Fruit fly (Drosophila melanogaster) whole organism, embryonic: ENCODE data around the gene scu.
A peak's percentile ranks its signal among the peaks of the same experiment; 100 is the strongest.

ENCODE experiments used
- Atf3 ChIP-seq: fragments of 200-800 bp; sonication (Bioruptor generic); optimal IDR thresholded peaks from 3 replicates; lab custom pipeline; 2016; ENCODE audit warnings: missing biosample characterization, missing genetic modification characterization
- BtbVII ChIP-seq: fragments of 200-800 bp; sonication (Bioruptor generic); optimal IDR thresholded peaks from 3 replicates; lab custom pipeline; 2017; ENCODE audit warnings: missing biosample characterization, mild to moderate bottlenecking, missing genetic modification characterization
- CG10543 ChIP-seq: fragments of 200-800 bp; sonication (Bioruptor generic); optimal IDR thresholded peaks from 3 replicates; lab custom pipeline; 2017; ENCODE audit warnings: missing biosample characterization, mild to moderate bottlenecking, missing genetic modification characterization, moderate library complexity
- CG11560 ChIP-seq: fragments of 200-800 bp; sonication (Bioruptor generic); IDR thresholded peaks from 3 replicates; pipeline ENCODE4 v1.3.6; 2022; ENCODE audit warnings: missing biosample characterization, missing genetic modification characterization
- CG12071 ChIP-seq: fragments of 200-800 bp; sonication (Bioruptor generic); optimal IDR thresholded peaks from 3 replicates; lab custom pipeline; 2018; ENCODE audit warnings: missing biosample characterization, mild to moderate bottlenecking, missing genetic modification characterization
- CG12219 ChIP-seq: fragments of 200-800 bp; sonication (Bioruptor generic); optimal IDR thresholded peaks from 3 replicates; lab custom pipeline; 2018; ENCODE audit warnings: missing biosample characterization, mild to moderate bottlenecking, missing genetic modification characterization
- CG15011 ChIP-seq: fragments of 200-800 bp; sonication (Bioruptor generic); optimal IDR thresholded peaks from 3 replicates; lab custom pipeline; 2018; ENCODE audit warnings: missing biosample characterization, mild to moderate bottlenecking, missing genetic modification characterization
- CG15601 ChIP-seq: fragments of 200-800 bp; sonication (Bioruptor generic); optimal IDR thresholded peaks from 3 replicates; lab custom pipeline; 2019; ENCODE audit warnings: missing biosample characterization, mild to moderate bottlenecking, missing genetic modification characterization, moderate library complexity
- CG1602 ChIP-seq: fragments of 200-800 bp; sonication (Bioruptor generic); optimal IDR thresholded peaks from 3 replicates; lab custom pipeline; 2016; ENCODE audit warnings: missing biosample characterization, missing genetic modification characterization
- CG17186 ChIP-seq: fragments of 200-800 bp; sonication (Bioruptor generic); optimal IDR thresholded peaks from 3 replicates; lab custom pipeline; 2017; ENCODE audit warnings: missing biosample characterization, missing genetic modification reagents, missing genetic modification characterization
- CG17361 ChIP-seq: fragments of 200-800 bp; sonication (Bioruptor generic); IDR thresholded peaks from 3 replicates; pipeline ENCODE4 v1.3.6; 2022; ENCODE audit warnings: missing biosample characterization, missing genetic modification characterization
- CG32532 ChIP-seq: fragments of 200-800 bp; sonication (Bioruptor generic); IDR thresholded peaks from 2 replicates; pipeline ENCODE4 v1.3.6; 2022; ENCODE audit warnings: missing biosample characterization, missing genetic modification characterization
- CG33557 ChIP-seq: fragments of 200-800 bp; sonication (Bioruptor generic); optimal IDR thresholded peaks from 2 replicates; lab custom pipeline; 2019; ENCODE audit warnings: missing biosample characterization, mild to moderate bottlenecking, missing genetic modification characterization, moderate library complexity
- CG4820 ChIP-seq: fragments of 200-800 bp; sonication (Bioruptor generic); optimal IDR thresholded peaks from 3 replicates; lab custom pipeline; 2016; ENCODE audit warnings: missing biosample characterization, missing genetic modification characterization
- CG5245 ChIP-seq: fragments of 200-800 bp; sonication (Bioruptor generic); optimal IDR thresholded peaks from 3 replicates; lab custom pipeline; 2016; ENCODE audit warnings: missing biosample characterization, missing genetic modification characterization
- CG7357 ChIP-seq: fragments of 200-800 bp; sonication (Bioruptor generic); IDR thresholded peaks from 3 replicates; pipeline ENCODE4 v1.3.6; 2022; ENCODE audit warnings: missing biosample characterization, missing genetic modification characterization
- CG7745 ChIP-seq: fragments of 200-800 bp; sonication (Bioruptor generic); optimal IDR thresholded peaks from 2 replicates; lab custom pipeline; 2018; ENCODE audit warnings: missing biosample characterization, mild to moderate bottlenecking, missing genetic modification characterization, moderate library complexity
- CG8924 ChIP-seq: fragments of 200-800 bp; optimal IDR thresholded peaks from 3 replicates; lab custom pipeline; 2019; ENCODE audit warnings: missing biosample characterization, mild to moderate bottlenecking, missing genetic modification characterization, moderate library complexity
- Chrac-16 ChIP-seq: fragments of 200-800 bp; sonication (Bioruptor generic); optimal IDR thresholded peaks from 3 replicates; lab custom pipeline; 2016; ENCODE audit warnings: missing biosample characterization, missing genetic modification characterization
- D19A ChIP-seq: fragments of 200-800 bp; optimal IDR thresholded peaks from 3 replicates; lab custom pipeline; 2019; ENCODE audit warnings: missing biosample characterization, mild to moderate bottlenecking, missing genetic modification characterization, moderate library complexity
- Drgx ChIP-seq: fragments of 200-800 bp; sonication (Bioruptor generic); IDR thresholded peaks from 2 replicates; pipeline ENCODE4 v1.3.6; 2022; ENCODE audit warnings: missing biosample characterization, missing genetic modification characterization
- ERR ChIP-seq: fragments of 200-800 bp; sonication (Bioruptor generic); optimal IDR thresholded peaks from 2 replicates; lab custom pipeline; 2016; ENCODE audit warnings: missing biosample characterization, missing genetic modification characterization
- HHEX ChIP-seq: fragments of 200-800 bp; sonication (Bioruptor generic); optimal IDR thresholded peaks from 3 replicates; lab custom pipeline; 2017; ENCODE audit warnings: missing biosample characterization, mild to moderate bottlenecking, missing genetic modification characterization, missing genetic modification reagents
- HmgD ChIP-seq: fragments of 200-800 bp; sonication (Bioruptor generic); optimal IDR thresholded peaks from 3 replicates; lab custom pipeline; 2016; ENCODE audit warnings: missing biosample characterization, missing genetic modification characterization
- Hmr ChIP-seq: fragments of 200-800 bp; sonication (Bioruptor generic); optimal IDR thresholded peaks from 3 replicates; lab custom pipeline; 2017; ENCODE audit warnings: mild to moderate bottlenecking, missing biosample characterization, missing genetic modification reagents, missing genetic modification characterization
- MBD-R2 ChIP-seq: fragments of 200-800 bp; sonication (Bioruptor generic); IDR thresholded peaks from 2 replicates; pipeline ENCODE4 v1.3.6; 2022; ENCODE audit warnings: missing biosample characterization, missing genetic modification characterization
- Max ChIP-seq: fragments of 200-800 bp; sonication (Bioruptor generic); optimal IDR thresholded peaks from 2 replicates; lab custom pipeline; 2016; ENCODE audit warnings: missing biosample characterization, mild to moderate bottlenecking, missing genetic modification characterization
- NC2β ChIP-seq: fragments of 200-800 bp; sonication (Bioruptor generic); optimal IDR thresholded peaks from 2 replicates; lab custom pipeline; 2016; ENCODE audit warnings: missing biosample characterization, missing genetic modification characterization
- NK7.1 ChIP-seq: fragments of 200-800 bp; sonication (Bioruptor generic); optimal IDR thresholded peaks from 3 replicates; lab custom pipeline; 2016; ENCODE audit warnings: missing biosample characterization, missing genetic modification characterization
- Nf-YA ChIP-seq: fragments of 200-800 bp; sonication (Bioruptor generic); IDR thresholded peaks from 2 replicates; pipeline ENCODE4 v1.3.6; 2022; ENCODE audit warnings: missing biosample characterization, missing genetic modification characterization
- Oaz ChIP-seq: fragments of 200-800 bp; sonication (Bioruptor generic); IDR thresholded peaks from 2 replicates; pipeline ENCODE4 v1.3.6; 2022; ENCODE audit warnings: missing biosample characterization, missing genetic modification characterization
- PHDP ChIP-seq: fragments of 200-800 bp; sonication (Bioruptor generic); optimal IDR thresholded peaks from 3 replicates; lab custom pipeline; 2018; ENCODE audit warnings: missing biosample characterization, mild to moderate bottlenecking, missing genetic modification characterization, moderate library complexity
- ac ChIP-seq: fragments of 200-800 bp; sonication (Bioruptor generic); optimal IDR thresholded peaks from 3 replicates; lab custom pipeline; 2017; ENCODE audit warnings: missing biosample characterization, mild to moderate bottlenecking, missing genetic modification characterization
- bcd ChIP-seq: fragments of 200-800 bp; sonication (Bioruptor generic); optimal IDR thresholded peaks from 2 replicates; lab custom pipeline; 2017; ENCODE audit warnings: missing biosample characterization, mild to moderate bottlenecking, missing genetic modification characterization
- cwo ChIP-seq: fragments of 200-800 bp; sonication (Bioruptor generic); optimal IDR thresholded peaks from 3 replicates; lab custom pipeline; 2017; ENCODE audit warnings: missing biosample characterization, missing genetic modification characterization, mild to moderate bottlenecking, moderate library complexity, missing genetic modification reagents
- emc ChIP-seq: fragments of 200-800 bp; sonication (Bioruptor generic); optimal IDR thresholded peaks from 2 replicates; lab custom pipeline; 2016; ENCODE audit warnings: missing biosample characterization, missing genetic modification characterization
- ems ChIP-seq: fragments of 200-800 bp; sonication (Bioruptor generic); optimal IDR thresholded peaks from 3 replicates; lab custom pipeline; 2016; ENCODE audit warnings: missing biosample characterization, missing genetic modification characterization
- gem ChIP-seq: fragments of 200-800 bp; sonication (Bioruptor generic); optimal IDR thresholded peaks from 2 replicates; lab custom pipeline; 2019; ENCODE audit warnings: missing biosample characterization, mild to moderate bottlenecking, missing genetic modification characterization, moderate library complexity
- gt ChIP-seq: fragments of 200-800 bp; sonication (Bioruptor generic); IDR thresholded peaks from 2 replicates; pipeline ENCODE4 v1.3.6; 2022; ENCODE audit warnings: missing biosample characterization, missing genetic modification characterization
- her ChIP-seq: fragments of 200-800 bp; sonication (Bioruptor generic); optimal IDR thresholded peaks from 2 replicates; lab custom pipeline; 2016; ENCODE audit warnings: missing biosample characterization, missing genetic modification characterization
- hth ChIP-seq: fragments of >200 bp; optimal IDR thresholded peaks from 2 replicates; lab custom pipeline; 2017; ENCODE audit warnings: inconsistent platforms
- odd ChIP-seq: fragments of 200-800 bp; sonication (Bioruptor generic); optimal IDR thresholded peaks from 2 replicates; lab custom pipeline; 2017; ENCODE audit warnings: missing biosample characterization, mild to moderate bottlenecking, missing genetic modification characterization
- pfk ChIP-seq: fragments of 200-800 bp; sonication (Bioruptor generic); optimal IDR thresholded peaks from 2 replicates; lab custom pipeline; 2018; ENCODE audit warnings: missing biosample characterization, mild to moderate bottlenecking, missing genetic modification characterization, moderate library complexity
- prd ChIP-seq, 3 experiments: fragments of >200 bp in 2 of 3; fragments of 200-800 bp in 1 of 3; sonication (Bioruptor generic) in 1 of 3; optimal IDR thresholded peaks in 2 of 3; IDR thresholded peaks in 1 of 3; 2 replicates in 2 of 3; 3 replicates in 1 of 3; pipeline versions ENCODE4 v1.3.6 to Lab custom; 2017 to 2022; ENCODE audit warnings: missing biosample characterization in 1 of 3, missing genetic modification characterization in 1 of 3
- ro ChIP-seq: fragments of 200-800 bp; sonication (Bioruptor generic); IDR thresholded peaks from 2 replicates; pipeline ENCODE4 v1.3.6; 2022; ENCODE audit warnings: missing biosample characterization, missing genetic modification characterization
- row ChIP-seq: fragments of 200-800 bp; sonication (Bioruptor generic); IDR thresholded peaks from 3 replicates; pipeline ENCODE4 v1.3.6; 2022; ENCODE audit warnings: missing biosample characterization, missing genetic modification characterization
- sug ChIP-seq: fragments of 200-800 bp; optimal IDR thresholded peaks from 2 replicates; lab custom pipeline; 2019; ENCODE audit warnings: missing biosample characterization, mild to moderate bottlenecking, missing genetic modification characterization, moderate library complexity
- tio ChIP-seq: fragments of 200-800 bp; sonication (Bioruptor generic); optimal IDR thresholded peaks from 2 replicates; lab custom pipeline; 2017; ENCODE audit warnings: missing biosample characterization, missing genetic modification characterization, inconsistent platforms

The scu gene

DNA sequence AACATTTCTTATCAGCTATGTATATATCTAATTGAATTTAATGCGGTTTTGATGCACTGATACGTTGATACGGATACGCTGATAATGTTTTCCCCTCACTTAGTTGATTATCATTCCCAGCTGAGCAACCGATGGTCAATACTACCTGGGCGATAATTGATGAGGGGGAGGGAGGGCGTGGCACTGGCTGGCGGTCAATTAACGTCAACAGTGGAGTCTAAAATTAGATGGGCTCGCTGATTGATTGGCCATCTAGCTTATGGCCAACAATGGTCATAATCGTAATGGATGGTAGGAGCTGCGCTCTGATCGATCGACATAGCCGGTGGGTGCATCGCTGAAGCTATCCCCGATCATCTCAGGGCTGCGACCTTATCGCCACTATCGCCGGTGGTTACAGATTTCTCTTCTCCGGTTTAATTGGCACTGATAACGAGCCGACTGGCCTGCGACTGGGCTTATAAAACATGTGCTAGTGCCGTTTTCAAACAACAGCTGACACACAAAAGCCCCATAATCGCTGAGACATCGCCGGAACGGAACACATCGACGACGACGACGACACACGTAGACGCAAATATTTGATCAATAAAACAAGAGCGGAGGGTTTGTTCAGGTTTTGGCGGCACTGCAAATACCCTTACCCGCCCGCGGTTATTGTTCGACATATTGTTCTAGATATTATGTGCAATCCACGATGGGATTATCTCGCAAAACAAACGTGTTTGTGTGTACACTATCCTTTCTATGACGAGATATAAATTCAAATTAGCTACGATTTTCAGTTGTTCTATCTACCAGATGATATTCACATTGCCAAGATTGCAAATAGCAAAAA lies 7.3 kb upstream of the scu start (continued):
- TF ChIP-seq row (GFP tag; lab: Robert Waterston, UW): peak; percentile 39; the same call in 2 of the 3 replicates
- TF ChIP-seq PHDP (tag; lab: Kevin White, UChicago): peak; percentile 29
- TF ChIP-seq D19A (tag; lab: Kevin White, UChicago): peak; percentile 51
- no peak for TF ChIP-seq Oaz (GFP tag; lab: Robert Waterston, UW)
- TF ChIP-seq pfk: peak; percentile 75
- peak; percentile 16 for TF ChIP-seq HHEX (GFP tag; lab: Kevin White, UChicago)
- TF ChIP-seq CG12071: peak; percentile 25
- peak; percentile 4 for TF ChIP-seq CG12219 (GFP tag; lab: Kevin White, UChicago)
- TF ChIP-seq CG17361 (GFP tag; lab: Robert Waterston, UW): no peak
- TF ChIP-seq Chrac-16: no peak
- no peak for TF ChIP-seq CG17186
- TF ChIP-seq ems: no peak
- peak; percentile 42 for TF ChIP-seq Hmr (GFP tag; lab: Kevin White, UChicago)
- TF ChIP-seq sug (tag; lab: Kevin White, UChicago): peak; percentile 16
- TF ChIP-seq ac: peak; percentile 2
- TF ChIP-seq CG4820 (GFP tag; lab: Kevin White, UChicago): no peak

DNA sequence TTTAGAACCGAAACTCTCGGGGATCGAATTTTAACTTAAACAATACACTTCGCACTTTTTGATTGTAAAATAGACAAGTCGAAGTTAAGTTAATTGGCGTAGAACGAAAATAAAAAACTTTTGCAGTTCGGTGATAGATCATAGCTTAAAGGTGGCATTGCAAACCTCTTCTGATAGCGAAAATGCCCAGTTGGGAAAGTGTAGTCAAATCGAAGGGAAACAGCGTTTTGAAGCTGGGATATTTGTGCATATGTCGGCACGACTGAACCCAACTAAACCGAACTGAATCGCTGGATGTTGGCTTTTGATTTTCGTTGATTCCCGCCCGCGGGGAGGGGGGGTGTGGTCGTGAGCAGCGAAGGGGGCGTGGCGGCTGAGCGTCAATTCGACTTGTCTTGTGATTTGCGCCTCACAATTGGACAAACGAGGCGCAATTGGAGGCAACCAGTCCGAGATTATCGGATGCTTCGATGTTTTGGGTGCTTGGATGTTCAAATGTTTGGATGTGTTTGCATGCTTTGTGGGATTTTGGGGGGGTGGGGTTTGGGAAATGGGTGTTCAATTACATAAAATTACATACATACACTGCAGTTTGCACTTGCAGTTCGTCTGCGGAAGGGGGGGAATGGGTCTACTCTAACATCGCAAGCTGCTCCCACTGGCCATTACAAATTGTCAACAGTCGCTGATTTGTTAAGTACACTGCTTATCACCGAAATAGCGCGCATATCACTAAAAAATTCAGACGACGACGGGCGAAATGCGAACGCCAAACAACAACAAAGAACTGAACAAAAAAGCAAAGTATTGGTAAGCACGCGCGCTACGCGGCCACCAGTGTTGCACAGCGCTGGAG lies 6.2 kb upstream of the scu start:
- TF ChIP-seq gem (no peak), CG1602 (GFP tag; lab: Kevin White, UChicago) (no peak), ro (GFP tag; lab: Robert Waterston, UW) (no peak), tio (no peak), NK7.1 (GFP tag; lab: Kevin White, UChicago) (no peak), Nf-YA (no peak), HmgD (no peak), cwo (GFP tag; lab: Kevin White, UChicago) (no peak), CG15601 (no peak), ERR (no peak), CG32532 (GFP tag; lab: Robert Waterston, UW) (no peak), gt (no peak), her (GFP tag; lab: Kevin White, UChicago) (peak; percentile 24), CG7357 (GFP tag; lab: Robert Waterston, UW) (no peak), CG5245 (GFP tag; lab: Kevin White, UChicago) (no peak), Drgx (GFP tag; lab: Robert Waterston, UW) (no peak), emc (GFP tag; lab: Kevin White, UChicago) (no peak), CG10543 (GFP tag; lab: Kevin White, UChicago) (no peak), odd (GFP tag; lab: Kevin White, UChicago) (no peak), CG15011 (GFP tag; lab: Kevin White, UChicago) (no peak), prd (optimal IDR thresholded peaks at IDR 0.05; lab: Kevin White, UChicago) (no peak), prd (GFP tag; IDR thresholded peaks at IDR 0.05; lab: Robert Waterston, UW) (no peak), BtbVII (no peak), Max (GFP tag; lab: Kevin White, UChicago) (no peak), hth (lab: Kevin White, UChicago) (no peak), CG8924 (tag; lab: Kevin White, UChicago) (no peak), bcd (GFP tag; lab: Kevin White, UChicago) (no peak), CG33557 (GFP tag; lab: Kevin White, UChicago) (no peak), CG7745 (tag; lab: Kevin White, UChicago) (no peak), NC2β (GFP tag; lab: Kevin White, UChicago) (no peak), Atf3 (no peak), MBD-R2 (no peak), CG11560 (tag; lab: Robert Waterston, UW) (no peak)
